Fruit fly (Drosophila melanogaster) whole organism, embryonic: ENCODE data around the gene CG5013.
A peak's percentile ranks its signal among the peaks of the same experiment; 100 is the strongest.

Source experiments
- Atf-2 ChIP-seq: fragments of 200-800 bp; sonication (Bioruptor generic); optimal IDR thresholded peaks from 2 replicates; lab custom pipeline; 2016; ENCODE audit warnings: missing biosample characterization, missing genetic modification characterization
- CG10267 ChIP-seq: fragments of 200-800 bp; sonication (Bioruptor generic); optimal IDR thresholded peaks from 2 replicates; lab custom pipeline; 2018; ENCODE audit warnings: missing biosample characterization, mild to moderate bottlenecking, missing genetic modification characterization, moderate library complexity
- CG10366 ChIP-seq: fragments of 200-800 bp; sonication (Bioruptor generic); IDR thresholded peaks from 2 replicates; pipeline ENCODE4 v1.3.6; 2022; ENCODE audit warnings: missing biosample characterization, missing genetic modification characterization
- CG15696 ChIP-seq: fragments of 200-800 bp; sonication (Bioruptor generic); optimal IDR thresholded peaks from 2 replicates; lab custom pipeline; 2019; ENCODE audit warnings: missing biosample characterization, mild to moderate bottlenecking, missing genetic modification characterization, moderate library complexity
- CG1602 ChIP-seq: fragments of 200-800 bp; sonication (Bioruptor generic); optimal IDR thresholded peaks from 3 replicates; lab custom pipeline; 2016; ENCODE audit warnings: missing biosample characterization, missing genetic modification characterization
- CG1603 ChIP-seq: fragments of 200-800 bp; sonication (Bioruptor generic); optimal IDR thresholded peaks from 2 replicates; lab custom pipeline; 2019; ENCODE audit warnings: missing biosample characterization, mild to moderate bottlenecking, missing genetic modification characterization, moderate library complexity
- CG16863 ChIP-seq: fragments of 200-800 bp; sonication (Bioruptor generic); optimal IDR thresholded peaks from 3 replicates; lab custom pipeline; 2016; ENCODE audit warnings: missing biosample characterization, missing genetic modification characterization
- CG17802 ChIP-seq: fragments of 200-800 bp; sonication (Bioruptor generic); optimal IDR thresholded peaks from 2 replicates; lab custom pipeline; 2018; ENCODE audit warnings: missing biosample characterization, mild to moderate bottlenecking, missing genetic modification characterization, moderate library complexity
- CG1792 ChIP-seq: fragments of 200-800 bp; sonication (Bioruptor generic); optimal IDR thresholded peaks from 2 replicates; lab custom pipeline; 2016; ENCODE audit warnings: missing biosample characterization, missing genetic modification characterization
- CG18619 ChIP-seq: fragments of 200-800 bp; sonication (Bioruptor generic); optimal IDR thresholded peaks from 3 replicates; lab custom pipeline; 2017; ENCODE audit warnings: missing biosample characterization, mild to moderate bottlenecking, missing genetic modification characterization
- CG2678 ChIP-seq: fragments of 200-800 bp; sonication (Bioruptor generic); optimal IDR thresholded peaks from 3 replicates; lab custom pipeline; 2019; ENCODE audit warnings: missing biosample characterization, mild to moderate bottlenecking, missing genetic modification characterization, moderate library complexity
- CG2875 ChIP-seq: fragments of 200-800 bp; sonication (Bioruptor generic); optimal IDR thresholded peaks from 2 replicates; lab custom pipeline; 2017; ENCODE audit warnings: missing biosample characterization, mild to moderate bottlenecking, missing genetic modification characterization, missing genetic modification reagents
- CG30403 ChIP-seq: fragments of 200-800 bp; sonication (Bioruptor generic); optimal IDR thresholded peaks from 3 replicates; lab custom pipeline; 2016; ENCODE audit warnings: missing biosample characterization, missing genetic modification characterization
- CG31365 ChIP-seq: fragments of 200-800 bp; sonication (Bioruptor generic); optimal IDR thresholded peaks from 2 replicates; lab custom pipeline; 2018; ENCODE audit warnings: missing biosample characterization, mild to moderate bottlenecking, missing genetic modification characterization
- CG4854 ChIP-seq: fragments of 200-800 bp; sonication (Bioruptor generic); optimal IDR thresholded peaks from 2 replicates; lab custom pipeline; 2016; ENCODE audit warnings: missing biosample characterization, missing genetic modification characterization, inconsistent platforms
- D ChIP-seq, 2 experiments: fragments of 200-800 bp in 1 of 2; fragments of >200 bp in 1 of 2; sonication (Bioruptor generic) in 1 of 2; optimal IDR thresholded peaks; 2 replicates in 1 of 2; 3 replicates in 1 of 2; lab custom pipeline; 2017; ENCODE audit warnings: mild to moderate bottlenecking in 1 of 2, missing biosample characterization in 1 of 2, missing genetic modification characterization in 1 of 2, missing genetic modification reagents in 1 of 2
- Drgx ChIP-seq: fragments of 200-800 bp; sonication (Bioruptor generic); IDR thresholded peaks from 2 replicates; pipeline ENCODE4 v1.3.6; 2022; ENCODE audit warnings: missing biosample characterization, missing genetic modification characterization
- Fer2 ChIP-seq: fragments of 200-800 bp; sonication (Bioruptor generic); optimal IDR thresholded peaks from 2 replicates; lab custom pipeline; 2018; ENCODE audit warnings: missing biosample characterization, mild to moderate bottlenecking, missing genetic modification characterization, moderate library complexity
- H2.0 ChIP-seq: fragments of 200-800 bp; sonication (Bioruptor generic); IDR thresholded peaks from 2 replicates; pipeline ENCODE4 v1.3.6; 2022; ENCODE audit warnings: missing biosample characterization, missing genetic modification characterization
- Hr3 ChIP-seq: fragments of 200-800 bp; sonication (Bioruptor generic); optimal IDR thresholded peaks from 3 replicates; lab custom pipeline; 2016; ENCODE audit warnings: missing biosample characterization, missing genetic modification characterization
- Hr51 ChIP-seq, 2 experiments: fragments of 200-800 bp; sonication (Bioruptor generic); optimal IDR thresholded peaks; 2 replicates in 1 of 2; 3 replicates in 1 of 2; lab custom pipeline; 2016 to 2018; ENCODE audit warnings: missing biosample characterization in 2 of 2, missing genetic modification characterization in 2 of 2, mild to moderate bottlenecking in 1 of 2, moderate library complexity in 1 of 2
- Hsf ChIP-seq: fragments of 200-800 bp; sonication (Bioruptor generic); optimal IDR thresholded peaks from 3 replicates; lab custom pipeline; 2016; ENCODE audit warnings: missing biosample characterization, missing genetic modification characterization
- MBD-R2 ChIP-seq: fragments of 200-800 bp; sonication (Bioruptor generic); IDR thresholded peaks from 2 replicates; pipeline ENCODE4 v1.3.6; 2022; ENCODE audit warnings: missing biosample characterization, missing genetic modification characterization
- Mrtf ChIP-seq: fragments of 200-800 bp; sonication (Bioruptor generic); IDR thresholded peaks from 3 replicates; pipeline ENCODE4 v1.3.6; 2022; ENCODE audit warnings: missing biosample characterization, missing genetic modification characterization
- NC2α ChIP-seq: fragments of 200-800 bp; sonication (Bioruptor generic); optimal IDR thresholded peaks from 2 replicates; lab custom pipeline; 2016; ENCODE audit warnings: missing biosample characterization, missing genetic modification characterization
- Xbp1 ChIP-seq: fragments of 200-800 bp; sonication (Bioruptor generic); optimal IDR thresholded peaks from 3 replicates; lab custom pipeline; 2016; ENCODE audit warnings: missing biosample characterization, mild to moderate bottlenecking, missing genetic modification characterization
- Xrp1 ChIP-seq: fragments of 200-800 bp; sonication (Bioruptor generic); IDR thresholded peaks from 2 replicates; pipeline ENCODE4 v1.3.6; 2022; ENCODE audit warnings: missing biosample characterization, missing genetic modification characterization
- ab ChIP-seq: fragments of 200-800 bp; sonication (Bioruptor generic); optimal IDR thresholded peaks from 2 replicates; lab custom pipeline; 2016; ENCODE audit warnings: missing biosample characterization, missing genetic modification characterization
- al ChIP-seq: fragments of 200-800 bp; sonication (Bioruptor generic); IDR thresholded peaks from 2 replicates; pipeline ENCODE4 v1.3.6; 2022; ENCODE audit warnings: missing biosample characterization, missing genetic modification characterization
- az2 ChIP-seq: fragments of 200-800 bp; sonication (Bioruptor generic); optimal IDR thresholded peaks from 3 replicates; lab custom pipeline; 2016; ENCODE audit warnings: missing biosample characterization, missing genetic modification characterization
- cas ChIP-seq: fragments of 200-800 bp; sonication (Bioruptor generic); IDR thresholded peaks from 2 replicates; pipeline ENCODE4 v1.3.6; 2022; ENCODE audit warnings: missing biosample characterization, missing genetic modification characterization
- chinmo ChIP-seq: fragments of 200-800 bp; sonication (Bioruptor generic); IDR thresholded peaks from 4 replicates; pipeline ENCODE4 v1.3.6; 2022; ENCODE audit warnings: missing biosample characterization, missing genetic modification characterization; ENCODE audit not compliant: partially characterized antibody
- cwo ChIP-seq: fragments of 200-800 bp; sonication (Bioruptor generic); optimal IDR thresholded peaks from 3 replicates; lab custom pipeline; 2017; ENCODE audit warnings: missing biosample characterization, missing genetic modification characterization, mild to moderate bottlenecking, moderate library complexity, missing genetic modification reagents
- disco-r ChIP-seq: fragments of 200-800 bp; sonication (Bioruptor generic); optimal IDR thresholded peaks from 2 replicates; lab custom pipeline; 2016; ENCODE audit warnings: missing biosample characterization, missing genetic modification characterization
- eve ChIP-seq, 2 experiments: fragments of >200 bp; optimal IDR thresholded peaks; 2 replicates each; lab custom pipeline; 2017; ENCODE audit warnings: missing biosample characterization in 2 of 2, missing genetic modification characterization in 2 of 2
- eyg ChIP-seq: fragments of 200-800 bp; sonication (Bioruptor generic); optimal IDR thresholded peaks from 3 replicates; lab custom pipeline; 2016; ENCODE audit warnings: missing biosample characterization, missing genetic modification characterization
- ftz-f1 ChIP-seq: fragments of 200-800 bp; sonication (Bioruptor generic); optimal IDR thresholded peaks from 2 replicates; lab custom pipeline; 2016; ENCODE audit warnings: missing biosample characterization, missing genetic modification characterization
- lilli ChIP-seq: fragments of 200-800 bp; sonication (Bioruptor generic); optimal IDR thresholded peaks from 3 replicates; lab custom pipeline; 2016; ENCODE audit warnings: missing biosample characterization, missing genetic modification characterization
- lmd ChIP-seq: fragments of 200-800 bp; sonication (Bioruptor generic); IDR thresholded peaks from 2 replicates; pipeline ENCODE4 v1.3.6; 2022; ENCODE audit warnings: missing biosample characterization, missing genetic modification characterization
- nerfin-1 ChIP-seq: fragments of 200-800 bp; sonication (Bioruptor generic); optimal IDR thresholded peaks from 3 replicates; lab custom pipeline; 2019; ENCODE audit warnings: missing biosample characterization, mild to moderate bottlenecking, missing genetic modification characterization, moderate library complexity
- odd ChIP-seq: fragments of 200-800 bp; sonication (Bioruptor generic); optimal IDR thresholded peaks from 2 replicates; lab custom pipeline; 2017; ENCODE audit warnings: missing biosample characterization, mild to moderate bottlenecking, missing genetic modification characterization
- pros ChIP-seq: fragments of 200-800 bp; sonication (Bioruptor generic); optimal IDR thresholded peaks from 3 replicates; lab custom pipeline; 2019; ENCODE audit warnings: missing biosample characterization, mild to moderate bottlenecking, missing genetic modification characterization, moderate library complexity
- schlank ChIP-seq: fragments of 200-800 bp; sonication (Bioruptor generic); optimal IDR thresholded peaks from 2 replicates; lab custom pipeline; 2018; ENCODE audit warnings: missing biosample characterization, mild to moderate bottlenecking, missing genetic modification characterization
- so ChIP-seq: fragments of 200-800 bp; sonication (Bioruptor generic); IDR thresholded peaks from 3 replicates; pipeline ENCODE4 v1.3.6; 2022; ENCODE audit warnings: missing biosample characterization, missing genetic modification characterization
- tll ChIP-seq, 2 experiments: fragments of 200-800 bp in 1 of 2; fragments of >200 bp in 1 of 2; sonication (Bioruptor generic) in 1 of 2; optimal IDR thresholded peaks; 2 replicates each; lab custom pipeline; 2017 to 2019; ENCODE audit warnings: missing biosample characterization in 2 of 2, missing genetic modification characterization in 2 of 2, mild to moderate bottlenecking in 1 of 2, moderate library complexity in 1 of 2
- usp ChIP-seq: fragments of >200 bp; optimal IDR thresholded peaks from 2 replicates; lab custom pipeline; 2017; ENCODE audit warnings: missing biosample characterization, missing genetic modification characterization
- vnd ChIP-seq: fragments of 200-800 bp; sonication (Bioruptor generic); IDR thresholded peaks from 3 replicates; pipeline ENCODE4 v1.3.6; 2022; ENCODE audit warnings: missing biosample characterization, missing genetic modification characterization; ENCODE audit not compliant: partially characterized antibody
- wdn ChIP-seq: fragments of 200-800 bp; sonication (Bioruptor generic); IDR thresholded peaks from 2 replicates; pipeline ENCODE4 v1.3.6; 2022; ENCODE audit warnings: missing biosample characterization, missing genetic modification characterization
- zen ChIP-seq: fragments of 200-800 bp; sonication (Bioruptor generic); optimal IDR thresholded peaks from 3 replicates; lab custom pipeline; 2018; ENCODE audit warnings: missing biosample characterization, mild to moderate bottlenecking, missing genetic modification characterization, moderate library complexity

The CG5013 gene

dm6 chr3R:16094011-16094729, 44.7 kb downstream of the CG5013 start (continued):
- TF ChIP-seq wdn (GFP tag; lab: Robert Waterston, UW) (no peak), Hsf (GFP tag; lab: Kevin White, UChicago) (peak; percentile 69), cwo (peak; percentile 61), Mrtf (no peak), Drgx (GFP tag; lab: Robert Waterston, UW) (peak; percentile 70), CG2678 (tag; lab: Kevin White, UChicago) (peak; percentile 89), CG15696 (tag; lab: Kevin White, UChicago) (peak; percentile 58), so (GFP tag; lab: Robert Waterston, UW) (no peak; the same call in 1 of the 3 replicates), cas (GFP tag; lab: Robert Waterston, UW) (no peak), Atf-2 (no peak), D (optimal IDR thresholded peaks at IDR 0.05; lab: Kevin White, UChicago) (no peak), D (GFP tag; optimal IDR thresholded peaks at IDR 0.05; lab: Kevin White, UChicago) (peak; percentile 92), NC2α (GFP tag; lab: Kevin White, UChicago) (no peak), CG17802 (tag; lab: Kevin White, UChicago) (no peak), CG2875 (peak; percentile 80), Xrp1 (GFP tag; lab: Robert Waterston, UW) (peak; percentile 63), disco-r (GFP tag; lab: Kevin White, UChicago) (no peak), odd (GFP tag; lab: Kevin White, UChicago) (peak; percentile 77), Hr3 (GFP tag; lab: Kevin White, UChicago) (peak; percentile 82), usp (no peak), CG1603 (tag; lab: Kevin White, UChicago) (peak; percentile 47), CG18619 (peak; percentile 76), CG10267 (tag; lab: Kevin White, UChicago) (peak; percentile 86), tll (GFP tag; optimal IDR thresholded peaks at IDR 0.05; lab: Kevin White, UChicago) (no peak), Xbp1 (GFP tag; lab: Kevin White, UChicago) (peak; percentile 73), Fer2 (tag; lab: Kevin White, UChicago) (no peak), lmd (GFP tag; lab: Robert Waterston, UW) (peak; percentile 58), CG4854 (GFP tag; lab: Kevin White, UChicago) (no peak), pros (GFP tag; lab: Kevin White, UChicago) (no peak), ftz-f1 (no peak), CG1602 (GFP tag; lab: Kevin White, UChicago) (peak; percentile 73), nerfin-1 (tag; lab: Kevin White, UChicago) (peak; percentile 83), chinmo (GFP tag; lab: Robert Waterston, UW) (peak; percentile 94; the same call in 3 of the 4 replicates), eyg (GFP tag; lab: Kevin White, UChicago) (no peak), CG31365 (tag; lab: Kevin White, UChicago) (no peak), MBD-R2 (GFP tag; lab: Robert Waterston, UW) (no peak), eve (GFP tag; optimal IDR thresholded peaks at IDR 0.05; lab: Kevin White, UChicago) (no peak), CG16863 (GFP tag; lab: Kevin White, UChicago) (no peak), CG10366 (GFP tag; lab: Robert Waterston, UW) (peak; percentile 11; the same call in 1 of the 2 replicates), vnd (GFP tag; lab: Robert Waterston, UW) (no peak), ab (GFP tag; lab: Kevin White, UChicago) (no peak), al (no peak), schlank (no peak), az2 (GFP tag; lab: Kevin White, UChicago) (peak; percentile 84), Hr51 (GFP tag; optimal IDR thresholded peaks at IDR 0.05; lab: Kevin White, UChicago) (peak in 1 of 2 experiments; percentile 88), CG30403 (GFP tag; lab: Kevin White, UChicago) (peak; percentile 87), lilli (GFP tag; lab: Kevin White, UChicago) (peak; percentile 46), zen (peak; percentile 44), H2.0 (GFP tag; lab: Robert Waterston, UW) (no peak), CG1792 (GFP tag; lab: Kevin White, UChicago) (no peak)
